Worm (Caenorhabditis elegans): ENCODE results near the gene Y45F10B.3.

Y45F10B.3 gene

DNA sequence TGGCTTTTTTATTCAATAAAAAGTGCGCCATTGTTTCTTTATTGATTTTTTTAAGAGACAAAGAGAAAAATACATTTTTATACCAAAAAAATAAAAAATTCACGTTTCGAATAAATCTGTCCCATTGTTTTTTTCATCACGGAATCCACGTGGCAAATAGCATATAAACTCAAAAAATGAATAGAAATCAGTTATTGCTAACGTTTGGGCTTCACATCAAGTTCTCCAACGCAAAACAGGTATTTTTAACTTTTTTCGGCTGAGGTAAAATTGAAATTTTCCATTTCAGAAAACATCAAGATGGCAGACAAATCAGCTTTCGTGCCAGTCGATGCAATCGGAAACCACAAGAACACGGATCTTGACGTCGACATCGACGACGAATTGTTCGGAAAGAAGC is at the start of gene Y45F10B.3:
Gene Y45F10B.3, plus strand, starts transcription at position 301 of the 400 bp plus-strand sequence.
- TF ChIP-seq nhr-23 (tag; optimal IDR thresholded peaks at IDR 0.05) (no peak), mdl-1 (tag; optimal IDR thresholded peaks at IDR 0.05) (no peak), ceh-82 (tag; optimal IDR thresholded peaks at IDR 0.05) (no peak), pqm-1 (tag; optimal IDR thresholded peaks at IDR 0.05) (no peak), nhr-25 (tag; optimal IDR thresholded peaks at IDR 0.05) (no peak), fkh-2 (tag; optimal IDR thresholded peaks at IDR 0.05) (no peak), sea-2 (GFP tag; optimal IDR thresholded peaks at IDR 0.05) (no peak), nhr-67 (tag; optimal IDR thresholded peaks at IDR 0.05) (no peak), ama-1 (optimal IDR thresholded peaks at IDR 0.05) (no peak)

DNA sequence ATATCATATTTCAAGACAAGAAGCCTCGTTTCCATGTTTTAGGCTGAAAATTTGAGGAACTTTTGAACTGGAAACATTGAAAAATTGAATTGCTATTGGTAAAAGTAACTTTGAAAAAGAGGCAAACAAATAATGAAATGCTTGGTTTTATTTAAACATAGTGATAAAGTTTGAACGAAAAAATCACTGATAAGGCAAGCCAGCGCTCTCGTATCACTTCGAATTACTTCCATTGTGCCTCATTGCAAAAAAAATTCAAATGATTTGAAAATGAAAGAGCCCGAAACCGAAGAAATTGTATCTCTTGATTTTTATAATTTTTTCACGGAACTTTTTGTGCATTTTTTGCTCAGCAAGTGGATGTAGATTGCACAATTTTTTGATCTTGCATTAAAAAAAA is 45.3 kb upstream of the Y45F10B.3 start, which contains the start of gene F52G2.3:
Gene F52G2.3, minus strand, starts transcription at position 43 of the 400 bp plus-strand sequence.
- TF ChIP-seq pqm-1 (tag; optimal IDR thresholded peaks at IDR 0.05) (peak; percentile 20), lin-15B (tag; optimal IDR thresholded peaks at IDR 0.05) (no peak), nhr-67 (tag; optimal IDR thresholded peaks at IDR 0.05) (no peak), elt-2 (tag; optimal IDR thresholded peaks at IDR 0.05) (peak; percentile 62), jun-1 (tag; optimal IDR thresholded peaks at IDR 0.05) (no peak), eor-1 (tag; optimal IDR thresholded peaks at IDR 0.05) (no peak), fkh-2 (tag; optimal IDR thresholded peaks at IDR 0.05) (no peak), ztf-11 (tag; optimal IDR thresholded peaks at IDR 0.05) (no peak)

ce11 chrIV:13549350-13549749 is 44.1 kb upstream of the Y45F10B.3 start:
- TF ChIP-seq egl-5 (tag; optimal IDR thresholded peaks at IDR 0.05): no peak
- no peak for TF ChIP-seq nhr-28 (tag; optimal IDR thresholded peaks at IDR 0.05)
- TF ChIP-seq fkh-10 (GFP tag; optimal IDR thresholded peaks at IDR 0.05): no peak
- no peak for TF ChIP-seq elt-3 (tag; optimal IDR thresholded peaks at IDR 0.05)
- no peak for TF ChIP-seq mdl-1 (tag; optimal IDR thresholded peaks at IDR 0.05)
- no peak for TF ChIP-seq lin-15B (tag; optimal IDR thresholded peaks at IDR 0.05)
- TF ChIP-seq mml-1 (tag; optimal IDR thresholded peaks at IDR 0.05): no peak

ce11 chrIV:13554350-13554749 is 39.1 kb upstream of the Y45F10B.3 start:
- TF ChIP-seq egl-27 (tag; optimal IDR thresholded peaks at IDR 0.05) (no peak), nhr-67 (tag; optimal IDR thresholded peaks at IDR 0.05) (no peak), ceh-16 (tag; optimal IDR thresholded peaks at IDR 0.05) (no peak), daf-12 (tag; optimal IDR thresholded peaks at IDR 0.05) (no peak), nhr-43 (tag; optimal IDR thresholded peaks at IDR 0.05; ENCODE audit: poor library complexity, severe bottlenecking) (no peak), fkh-10 (GFP tag; optimal IDR thresholded peaks at IDR 0.05) (no peak), sea-2 (GFP tag; optimal IDR thresholded peaks at IDR 0.05) (no peak), ZK546.5 (tag; optimal IDR thresholded peaks at IDR 0.05) (no peak), hmg-11 (tag; optimal IDR thresholded peaks at IDR 0.05) (no peak), ceh-9 (tag; optimal IDR thresholded peaks at IDR 0.05) (no peak), nhr-28 (tag; optimal IDR thresholded peaks at IDR 0.05) (no peak)

- TF ChIP-seq skn-1 (tag; optimal IDR thresholded peaks at IDR 0.05) (no peak), nhr-28 (tag; optimal IDR thresholded peaks at IDR 0.05) (no peak), eor-1 (tag; optimal IDR thresholded peaks at IDR 0.05) (no peak), elt-1 (tag; optimal IDR thresholded peaks at IDR 0.05) (no peak), pqm-1 (tag; optimal IDR thresholded peaks at IDR 0.05) (no peak), ama-1 (optimal IDR thresholded peaks at IDR 0.05) (no peak), nhr-237 (tag; optimal IDR thresholded peaks at IDR 0.05) (no peak), elt-2 (tag; optimal IDR thresholded peaks at IDR 0.05) (no peak), R02D3.7 (tag; optimal IDR thresholded peaks at IDR 0.05) (no peak), nhr-76 (tag; optimal IDR thresholded peaks at IDR 0.05) (no peak), nhr-12 (tag; optimal IDR thresholded peaks at IDR 0.05) (no peak), unc-39 (tag; optimal IDR thresholded peaks at IDR 0.05) (no peak), sea-2 (GFP tag; optimal IDR thresholded peaks at IDR 0.05) (no peak)
Measured at ce11 chrIV:13555508-13555907, 37.9 kb upstream of the Y45F10B.3 start.

DNA sequence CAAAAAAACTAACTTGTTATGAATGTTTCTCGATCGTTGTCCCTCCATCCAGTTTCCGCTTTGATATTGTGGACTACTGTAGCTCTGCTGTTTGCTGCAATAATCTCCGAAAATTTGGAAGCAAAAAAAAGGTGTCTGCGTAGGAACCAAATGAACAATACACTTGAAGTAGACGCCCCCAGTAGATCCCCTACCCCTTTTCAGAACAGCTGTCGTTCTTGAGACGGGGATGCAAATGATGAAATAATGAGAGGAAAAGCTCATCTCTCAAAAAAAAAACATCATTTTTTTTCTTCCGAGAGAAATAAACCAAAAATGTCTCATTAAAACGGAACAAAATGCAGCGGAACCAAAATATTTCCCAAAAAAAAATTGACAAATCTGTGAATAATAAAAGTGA is 36.1 kb upstream of the Y45F10B.3 start:
- no peak for TF ChIP-seq sea-2 (GFP tag; optimal IDR thresholded peaks at IDR 0.05)
- peak; percentile 9 for TF ChIP-seq egl-5 (tag; optimal IDR thresholded peaks at IDR 0.05)
